Worm (Caenorhabditis elegans): ENCODE measurements around the gene F09F7.5.
A peak's percentile ranks its signal among the peaks of the same experiment; 100 is the strongest.

The F09F7.5 gene

DNA sequence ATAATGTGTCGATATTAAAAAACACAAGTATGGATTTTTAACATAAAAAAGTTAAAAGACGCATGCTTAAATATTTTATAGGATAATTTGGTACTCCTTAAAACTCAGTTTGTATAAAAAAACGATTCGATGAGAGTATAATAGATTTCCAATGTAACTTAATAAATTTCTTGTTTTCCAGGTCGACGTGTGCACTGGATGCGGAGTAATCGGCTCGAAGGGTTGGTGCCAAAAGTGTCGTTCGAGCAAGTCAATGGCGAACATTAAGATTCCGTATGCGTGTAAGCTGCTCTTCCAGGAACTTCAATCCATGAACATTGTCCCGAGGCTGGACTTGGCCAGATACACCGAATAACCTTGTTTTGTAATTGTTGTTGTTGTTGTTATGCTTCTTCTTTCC is 17.5 kb downstream of the F09F7.5 start:
- TF ChIP-seq flt-1 (GFP tag; IDR thresholded peaks at IDR 0.05) (no peak), T22C8.4 (GFP tag; IDR thresholded peaks at IDR 0.05) (no peak), klf-2 (GFP tag; conservative IDR thresholded peaks at IDR 0.05) (no peak), cog-1 (tag; optimal IDR thresholded peaks at IDR 0.05) (no peak), ztf-23 (GFP tag; IDR thresholded peaks at IDR 0.05) (no peak), ref-1 (GFP tag; conservative IDR thresholded peaks at IDR 0.05) (no peak), tab-1 (GFP tag; IDR thresholded peaks at IDR 0.05) (no peak), med-1 (GFP tag; optimal IDR thresholded peaks at IDR 0.05; ENCODE audit: insufficient read depth) (no peak), ztf-29 (GFP tag; IDR thresholded peaks at IDR 0.05) (no peak)

DNA sequence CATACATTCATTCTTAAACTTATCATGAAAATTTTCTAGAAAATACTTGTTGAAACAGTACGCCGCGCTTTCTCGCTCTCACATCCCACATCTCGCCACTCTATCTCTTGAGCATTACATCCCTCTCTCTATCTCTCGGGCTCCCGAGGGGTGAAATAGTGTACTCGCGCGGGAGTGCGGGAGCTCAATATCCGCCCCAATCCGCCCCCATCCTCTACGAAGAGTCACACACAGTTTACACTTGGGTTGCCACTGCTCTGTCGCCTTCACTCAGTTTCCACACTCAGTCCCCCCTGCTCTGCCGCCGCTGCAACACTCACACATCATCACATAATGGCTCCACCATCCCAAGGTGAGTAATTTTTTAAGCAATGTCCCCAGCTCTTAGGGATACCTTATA is 18.0 kb downstream of the F09F7.5 start, which contains the start of gene mlc-3:
mlc-3 (plus strand) TSS at position 227 of the 400 bp plus-strand sequence.
- TF ChIP-seq flt-1 (GFP tag; IDR thresholded peaks at IDR 0.05) (peak; percentile 69; the same call in 1 of the 2 replicates), med-1 (GFP tag; optimal IDR thresholded peaks at IDR 0.05; ENCODE audit: insufficient read depth) (no peak), cog-1 (tag; optimal IDR thresholded peaks at IDR 0.05) (no peak)

DNA sequence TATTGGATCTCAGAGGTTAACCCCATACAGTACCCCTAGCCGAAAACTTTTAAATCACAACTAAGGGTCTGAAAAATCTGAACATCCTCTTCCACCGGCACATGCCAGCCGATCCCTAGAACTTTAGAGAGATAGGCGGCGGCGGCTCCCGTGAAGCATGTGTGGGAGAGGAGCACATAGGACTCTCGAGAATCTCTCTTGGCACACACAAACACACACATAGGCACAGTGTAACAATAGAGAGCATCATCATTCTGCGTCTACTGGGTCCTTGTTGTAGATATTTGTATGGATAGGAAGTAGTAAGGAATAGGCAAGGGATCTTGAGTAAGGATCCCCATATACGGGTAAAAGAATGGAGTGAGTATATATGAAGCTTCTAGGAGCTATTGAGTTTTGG is 18.9 kb downstream of the F09F7.5 start:
- TF ChIP-seq flt-1 (GFP tag; IDR thresholded peaks at IDR 0.05) (no peak), tab-1 (GFP tag; IDR thresholded peaks at IDR 0.05) (no peak), ref-1 (GFP tag; conservative IDR thresholded peaks at IDR 0.05) (no peak), ztf-29 (GFP tag; IDR thresholded peaks at IDR 0.05) (no peak), T22C8.4 (GFP tag; IDR thresholded peaks at IDR 0.05) (no peak), klf-2 (GFP tag; conservative IDR thresholded peaks at IDR 0.05) (no peak), cog-1 (tag; optimal IDR thresholded peaks at IDR 0.05) (no peak), ztf-23 (GFP tag; IDR thresholded peaks at IDR 0.05) (no peak), med-1 (GFP tag; optimal IDR thresholded peaks at IDR 0.05; ENCODE audit: insufficient read depth) (no peak)

DNA sequence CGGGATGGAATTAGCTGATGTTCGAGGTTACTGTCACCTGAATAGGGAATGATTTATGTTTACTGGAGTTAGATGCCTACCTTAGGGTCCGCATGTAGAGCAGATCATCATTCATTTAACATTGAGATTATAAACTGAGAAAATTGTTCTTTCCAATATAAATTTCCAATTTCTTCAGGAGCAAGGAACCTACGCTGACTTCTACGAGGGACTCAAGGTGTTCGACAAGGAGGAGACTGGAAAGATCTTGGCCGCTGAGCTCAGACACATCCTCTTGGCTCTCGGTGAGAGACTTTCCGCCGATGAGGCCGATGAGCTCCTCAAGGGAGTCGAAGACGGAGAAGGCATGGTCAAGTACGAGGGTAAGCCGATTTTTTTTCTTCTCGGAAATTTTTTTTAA is 19.7 kb downstream of the F09F7.5 start:
- no peak for TF ChIP-seq klf-2 (GFP tag; conservative IDR thresholded peaks at IDR 0.05)
- TF ChIP-seq ztf-23 (GFP tag; IDR thresholded peaks at IDR 0.05): peak; percentile 44; the same call in 1 of the 2 replicates

DNA sequence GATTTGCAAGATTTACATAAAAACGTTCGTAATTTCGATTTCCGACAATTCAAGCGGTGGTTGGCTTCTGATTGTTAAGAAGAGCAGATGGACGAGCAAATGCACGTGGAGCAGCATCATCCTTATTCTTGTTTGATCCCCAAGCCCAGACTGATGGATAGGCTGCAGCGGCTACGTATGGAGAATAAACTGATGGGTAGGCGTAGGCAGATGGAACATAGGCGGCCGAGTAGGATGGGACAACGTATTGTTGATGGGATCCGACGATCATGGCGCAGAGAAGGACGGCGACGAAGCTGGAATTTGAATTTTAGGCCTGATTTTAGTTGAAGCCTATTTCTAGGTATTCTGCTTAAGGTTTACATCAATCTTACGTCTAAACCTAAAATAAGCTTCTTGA is 21.5 kb downstream of the F09F7.5 start:
- TF ChIP-seq tab-1 (GFP tag; IDR thresholded peaks at IDR 0.05) (0 out of 2 replicates have a peak, but pooled peaks have one; percentile 59), ztf-29 (GFP tag; IDR thresholded peaks at IDR 0.05) (no peak)

DNA sequence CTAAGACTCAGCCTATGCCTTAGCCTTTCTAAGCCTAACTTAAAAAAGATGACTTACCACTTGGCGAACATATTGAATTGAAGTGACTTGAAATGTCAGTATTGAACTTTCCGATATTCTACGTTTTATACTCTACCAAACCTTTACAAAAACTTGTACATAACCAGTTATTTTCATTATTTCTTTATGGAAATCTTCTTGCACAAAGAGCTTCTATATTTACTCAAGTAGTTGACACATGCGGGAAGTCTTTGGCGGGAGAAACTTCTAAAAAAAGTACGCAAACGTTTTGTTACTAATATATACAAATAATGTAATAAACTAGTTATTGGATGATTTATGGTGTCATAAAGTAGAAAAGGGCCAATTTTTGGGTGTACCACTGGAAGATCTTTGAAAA is 21.9 kb downstream of the F09F7.5 start, which contains the start of gene nspb-12:
nspb-12 (minus strand) TSS at position 101 of the 400 bp plus-strand sequence.
- TF ChIP-seq cog-1 (tag; optimal IDR thresholded peaks at IDR 0.05): no peak
- no peak for TF ChIP-seq ztf-29 (GFP tag; IDR thresholded peaks at IDR 0.05)
- TF ChIP-seq ref-1 (GFP tag; conservative IDR thresholded peaks at IDR 0.05): no peak
- TF ChIP-seq med-1 (GFP tag; optimal IDR thresholded peaks at IDR 0.05; ENCODE audit: insufficient read depth): no peak

DNA sequence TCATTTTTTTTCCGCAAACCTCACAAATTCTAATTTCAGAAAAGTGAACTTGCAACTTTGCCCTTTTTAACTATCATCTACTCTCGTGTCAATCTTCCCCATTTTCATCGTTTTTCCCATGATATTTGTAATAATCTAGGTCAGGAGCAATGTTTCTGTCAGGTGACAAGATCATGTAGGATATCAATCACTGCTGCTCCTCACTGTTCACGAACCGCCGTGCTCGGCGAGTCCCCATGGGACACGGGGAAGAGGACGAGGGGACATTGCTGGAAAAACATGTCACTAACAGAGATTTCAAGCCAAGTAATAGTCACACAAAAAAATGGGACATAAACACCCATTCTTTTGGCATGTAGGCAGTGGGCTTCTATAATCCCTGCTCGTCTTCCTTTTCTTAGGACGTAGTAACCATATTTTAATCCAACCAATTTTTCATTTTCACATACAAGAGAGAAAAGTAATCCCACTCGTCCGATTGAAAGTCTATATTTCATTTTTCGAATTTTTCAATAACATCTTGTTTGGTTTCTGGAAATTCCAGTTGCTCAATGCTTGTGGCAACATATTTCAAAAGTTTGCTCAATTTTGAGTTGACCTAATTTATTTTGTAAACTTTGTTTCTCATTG is 24.1 kb downstream of the F09F7.5 start:
- TF ChIP-seq ref-1 (GFP tag; conservative IDR thresholded peaks at IDR 0.05): no peak
- no peak for TF ChIP-seq tab-1 (GFP tag; IDR thresholded peaks at IDR 0.05)
- TF ChIP-seq T22C8.4 (GFP tag; IDR thresholded peaks at IDR 0.05): no peak
- TF ChIP-seq klf-2 (GFP tag; conservative IDR thresholded peaks at IDR 0.05): no peak
- TF ChIP-seq ztf-23 (GFP tag; IDR thresholded peaks at IDR 0.05): no peak
- TF ChIP-seq flt-1 (GFP tag; IDR thresholded peaks at IDR 0.05): no peak
- no peak for TF ChIP-seq cog-1 (tag; optimal IDR thresholded peaks at IDR 0.05)
- no peak for TF ChIP-seq med-1 (GFP tag; optimal IDR thresholded peaks at IDR 0.05; ENCODE audit: insufficient read depth)
- no peak for TF ChIP-seq ztf-29 (GFP tag; IDR thresholded peaks at IDR 0.05)

DNA sequence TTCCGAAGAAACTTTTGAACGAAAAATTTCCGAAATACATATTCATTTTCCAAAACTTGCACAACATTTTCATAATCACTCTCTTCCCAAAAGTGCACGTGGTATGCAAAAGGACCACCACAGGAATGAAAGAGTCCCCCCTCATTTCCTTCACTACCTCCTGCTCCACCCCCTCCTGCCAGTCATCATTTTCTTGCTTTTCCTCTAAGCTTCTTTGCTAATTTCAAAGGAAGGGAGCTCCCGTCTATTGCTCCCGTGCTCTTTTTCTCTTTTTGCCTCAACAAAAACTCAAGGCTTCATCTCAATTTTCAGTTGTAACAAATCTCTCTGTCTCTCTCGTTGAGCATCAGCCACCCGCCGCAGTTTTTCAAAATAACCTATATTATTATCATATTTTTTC is 26.0 kb downstream of the F09F7.5 start:
- TF ChIP-seq ref-1 (GFP tag; conservative IDR thresholded peaks at IDR 0.05) (no peak), med-1 (GFP tag; optimal IDR thresholded peaks at IDR 0.05; ENCODE audit: insufficient read depth) (no peak), flt-1 (GFP tag; IDR thresholded peaks at IDR 0.05) (no peak), cog-1 (tag; optimal IDR thresholded peaks at IDR 0.05) (no peak), ztf-23 (GFP tag; IDR thresholded peaks at IDR 0.05) (no peak), ztf-29 (GFP tag; IDR thresholded peaks at IDR 0.05) (no peak), tab-1 (GFP tag; IDR thresholded peaks at IDR 0.05) (no peak), T22C8.4 (GFP tag; IDR thresholded peaks at IDR 0.05) (no peak), klf-2 (GFP tag; conservative IDR thresholded peaks at IDR 0.05) (no peak)

DNA sequence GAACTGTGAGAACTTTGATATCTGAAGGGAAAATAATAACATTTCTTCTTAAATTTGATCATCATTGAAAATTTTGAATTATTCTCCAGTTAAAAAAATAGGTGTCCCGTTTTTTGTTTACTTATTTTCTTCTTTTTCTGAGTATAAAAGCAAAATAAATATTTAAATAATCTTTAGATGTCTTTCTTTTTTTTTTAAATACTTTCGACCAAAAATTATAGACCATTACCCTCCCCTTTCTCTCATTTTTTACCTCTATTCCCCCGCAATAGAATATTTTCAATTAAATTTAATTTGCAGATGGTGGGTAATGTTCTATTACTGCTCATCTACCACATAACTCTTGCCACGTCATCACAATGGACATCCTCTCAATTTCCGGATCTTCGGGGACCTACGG is 26.9 kb downstream of the F09F7.5 start, which contains the start of gene molo-1:
molo-1 (plus strand) TSS at position 301 of the 400 bp plus-strand sequence.
- no peak for TF ChIP-seq cog-1 (tag; optimal IDR thresholded peaks at IDR 0.05)
- no peak for TF ChIP-seq klf-2 (GFP tag; conservative IDR thresholded peaks at IDR 0.05)
- TF ChIP-seq ref-1 (GFP tag; conservative IDR thresholded peaks at IDR 0.05): no peak
- no peak for TF ChIP-seq ztf-29 (GFP tag; IDR thresholded peaks at IDR 0.05)
- TF ChIP-seq flt-1 (GFP tag; IDR thresholded peaks at IDR 0.05): no peak
- no peak for TF ChIP-seq T22C8.4 (GFP tag; IDR thresholded peaks at IDR 0.05)
- no peak for TF ChIP-seq ztf-23 (GFP tag; IDR thresholded peaks at IDR 0.05)
- TF ChIP-seq med-1 (GFP tag; optimal IDR thresholded peaks at IDR 0.05; ENCODE audit: insufficient read depth): no peak
- no peak for TF ChIP-seq tab-1 (GFP tag; IDR thresholded peaks at IDR 0.05)

DNA sequence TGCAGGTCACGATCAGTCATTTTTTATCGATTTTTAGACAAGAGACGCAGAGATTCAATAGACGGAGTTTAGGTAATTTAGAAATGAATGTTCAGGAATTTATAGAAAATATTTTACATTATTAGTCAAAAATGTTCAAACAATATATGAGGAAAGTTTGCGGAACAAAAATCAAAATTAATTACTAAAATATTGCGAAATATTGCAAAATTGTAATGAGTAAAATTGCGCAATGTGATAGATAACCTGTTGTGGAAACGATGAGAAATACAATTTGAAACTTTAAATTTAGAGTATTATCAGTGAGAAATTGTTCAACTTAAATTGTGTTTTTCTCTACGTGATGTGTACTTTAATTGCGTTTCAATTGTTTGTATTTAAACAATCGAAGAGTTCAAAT is 34.3 kb downstream of the F09F7.5 start, which contains the start of gene F56D2.5:
F56D2.5 (minus strand) TSS at position 371 of the 400 bp plus-strand sequence.
- TF ChIP-seq flt-1 (GFP tag; IDR thresholded peaks at IDR 0.05): no peak
- TF ChIP-seq ztf-29 (GFP tag; IDR thresholded peaks at IDR 0.05): no peak
- TF ChIP-seq tab-1 (GFP tag; IDR thresholded peaks at IDR 0.05): no peak
- TF ChIP-seq ztf-23 (GFP tag; IDR thresholded peaks at IDR 0.05): no peak
- no peak for TF ChIP-seq med-1 (GFP tag; optimal IDR thresholded peaks at IDR 0.05; ENCODE audit: insufficient read depth)
- TF ChIP-seq cog-1 (tag; optimal IDR thresholded peaks at IDR 0.05): no peak
- no peak for TF ChIP-seq klf-2 (GFP tag; conservative IDR thresholded peaks at IDR 0.05)
- TF ChIP-seq T22C8.4 (GFP tag; IDR thresholded peaks at IDR 0.05): no peak
- TF ChIP-seq ref-1 (GFP tag; conservative IDR thresholded peaks at IDR 0.05): no peak

All from whole organism, midembryonic.